Fruit fly (Drosophila melanogaster): Measurements from ENCODE around the gene CG34450.

Gene CG34450

DNA sequence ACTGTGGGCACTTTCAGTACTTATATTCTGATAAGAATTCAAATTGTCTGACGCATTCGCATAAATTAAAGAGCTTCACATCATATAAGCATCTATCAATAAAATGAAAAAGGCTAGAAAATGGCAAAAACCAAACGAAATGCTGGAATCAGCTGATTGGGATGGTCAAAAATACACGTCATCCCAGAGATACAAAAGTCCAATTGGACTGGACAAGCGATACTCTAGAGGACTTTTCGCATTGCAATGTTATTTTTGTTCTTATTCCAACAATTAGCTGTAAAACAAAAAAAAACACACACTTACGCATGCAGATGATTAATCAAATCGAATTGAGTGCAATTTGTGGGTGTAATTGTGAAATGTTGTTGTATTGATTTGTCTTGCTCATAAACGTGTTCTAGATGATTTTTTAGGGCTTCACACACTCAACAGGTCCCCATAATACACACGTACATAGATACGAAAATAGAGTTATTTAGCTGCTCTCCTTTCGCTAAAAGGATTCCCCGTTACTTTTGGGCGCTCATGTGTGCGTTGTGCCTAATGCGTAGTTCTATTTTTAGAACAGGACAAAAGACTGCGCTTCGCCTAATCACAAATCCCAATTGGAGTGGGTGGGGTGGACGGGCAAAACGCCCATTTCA is 48.2 kb downstream of the CG34450 start:
- TF ChIP-seq CG1620 (GFP tag; optimal IDR thresholded peaks at IDR 0.05), result no peak
- TF ChIP-seq pad (GFP tag; optimal IDR thresholded peaks at IDR 0.05), result peak; percentile 40
- no peak for TF ChIP-seq Hr96 (GFP tag; optimal IDR thresholded peaks at IDR 0.05)
- no peak for TF ChIP-seq Crg-1 (GFP tag; optimal IDR thresholded peaks at IDR 0.05)
- no peak for TF ChIP-seq CG5204 (GFP tag; optimal IDR thresholded peaks at IDR 0.05)
- TF ChIP-seq Mnt (GFP tag; optimal IDR thresholded peaks at IDR 0.05), result no peak

All from whole organism, adult.